Worm (Caenorhabditis elegans): ENCODE results near the gene phb-2.

The phb-2 gene

ce11 chrII:6256024-6256423, 4.8 kb downstream of the phb-2 start, which contains the start of gene F13H8.5:
Gene F13H8.5 (minus strand): TSS chrII:6256124.
- TF ChIP-seq ztf-16 (tag; optimal IDR thresholded peaks at IDR 0.05) (no peak), unc-42 (tag; optimal IDR thresholded peaks at IDR 0.05) (no peak), T23F11.4 (GFP tag; optimal IDR thresholded peaks at IDR 0.05) (no peak), lin-11 (tag; optimal IDR thresholded peaks at IDR 0.05) (no peak), fax-1 (tag; optimal IDR thresholded peaks at IDR 0.05) (no peak), fkh-6 (tag; optimal IDR thresholded peaks at IDR 0.05) (no peak), elt-4 (tag; optimal IDR thresholded peaks at IDR 0.05) (no peak), ttx-3 (tag; optimal IDR thresholded peaks at IDR 0.05) (no peak), ceh-22 (tag; optimal IDR thresholded peaks at IDR 0.05) (no peak), ceh-6 (GFP tag; optimal IDR thresholded peaks at IDR 0.05) (no peak), ets-4 (tag; optimal IDR thresholded peaks at IDR 0.05) (no peak), ceh-30 (tag; optimal IDR thresholded peaks at IDR 0.05) (no peak), hlh-30 (tag; optimal IDR thresholded peaks at IDR 0.05; ENCODE audit: insufficient read depth) (no peak)

ce11 chrII:6257220-6257877, 6.1 kb downstream of the phb-2 start:
- TF ChIP-seq hlh-13 (GFP tag; optimal IDR thresholded peaks at IDR 0.05) = no peak
- no peak for TF ChIP-seq hlh-8 (tag; optimal IDR thresholded peaks at IDR 0.05)
- TF ChIP-seq zip-5 (tag; optimal IDR thresholded peaks at IDR 0.05) = no peak
- TF ChIP-seq ceh-45 (GFP tag; IDR thresholded peaks at IDR 0.05) = no peak
- no peak for TF ChIP-seq eyg-1 (tag; optimal IDR thresholded peaks at IDR 0.05)
- TF ChIP-seq C08G9.2 (tag; optimal IDR thresholded peaks at IDR 0.05) = no peak
- no peak for TF ChIP-seq dmd-4 (tag; optimal IDR thresholded peaks at IDR 0.05; ENCODE audit: borderline replicate concordance)
- no peak for TF ChIP-seq unc-42 (tag; optimal IDR thresholded peaks at IDR 0.05)
- TF ChIP-seq ama-1 (optimal IDR thresholded peaks at IDR 0.05) = no peak
- TF ChIP-seq C38D4.7 (GFP tag; optimal IDR thresholded peaks at IDR 0.05) = no peak
- TF ChIP-seq ttx-3 (tag; optimal IDR thresholded peaks at IDR 0.05) = no peak
- no peak for TF ChIP-seq fkh-6 (tag; optimal IDR thresholded peaks at IDR 0.05)
- TF ChIP-seq ets-4 (tag; optimal IDR thresholded peaks at IDR 0.05) = no peak
- TF ChIP-seq ceh-22 (tag; optimal IDR thresholded peaks at IDR 0.05) = no peak
- TF ChIP-seq ceh-30 (tag; optimal IDR thresholded peaks at IDR 0.05) = no peak
- no peak for TF ChIP-seq nfya-1 (tag; optimal IDR thresholded peaks at IDR 0.05)
- TF ChIP-seq pha-2 (tag; optimal IDR thresholded peaks at IDR 0.05) = no peak
- no peak for TF ChIP-seq elt-2 (tag; optimal IDR thresholded peaks at IDR 0.05)
- no peak for TF ChIP-seq syd-9 (tag; optimal IDR thresholded peaks at IDR 0.05)
- no peak for TF ChIP-seq pag-3 (tag; optimal IDR thresholded peaks at IDR 0.05; ENCODE audit: borderline replicate concordance)

- no peak for TF ChIP-seq gmeb-2 (tag; optimal IDR thresholded peaks at IDR 0.05)
- TF ChIP-seq pax-1 (tag; optimal IDR thresholded peaks at IDR 0.05) = no peak
- peak; percentile 10 for TF ChIP-seq elt-2 (tag; optimal IDR thresholded peaks at IDR 0.05)
- no peak for TF ChIP-seq ets-4 (tag; optimal IDR thresholded peaks at IDR 0.05)
- TF ChIP-seq ceh-18 (tag; optimal IDR thresholded peaks at IDR 0.05) = no peak
- no peak for TF ChIP-seq lin-11 (tag; optimal IDR thresholded peaks at IDR 0.05)
- TF ChIP-seq sox-4 (tag; optimal IDR thresholded peaks at IDR 0.05) = no peak
Observed at ce11 chrII:6259867-6260266, 8.7 kb downstream of the phb-2 start, which contains the start of gene F13H8.11. Gene F13H8.11 (minus strand): TSS chrII:6260021.

ce11 chrII:6260684-6261083, 9.5 kb downstream of the phb-2 start, which contains the start of gene nmgp-1:
Gene nmgp-1 (plus strand): TSS chrII:6260857.
- no peak for TF ChIP-seq mec-3 (tag; optimal IDR thresholded peaks at IDR 0.05; ENCODE audit: borderline replicate concordance)
- TF ChIP-seq ets-4 (tag; optimal IDR thresholded peaks at IDR 0.05) = no peak
- no peak for TF ChIP-seq fax-1 (tag; optimal IDR thresholded peaks at IDR 0.05)
- TF ChIP-seq ceh-34 (tag; optimal IDR thresholded peaks at IDR 0.05) = peak; percentile 54

- TF ChIP-seq ceh-6 (GFP tag; optimal IDR thresholded peaks at IDR 0.05) (no peak), unc-42 (tag; optimal IDR thresholded peaks at IDR 0.05) (no peak), ceh-9 (tag; optimal IDR thresholded peaks at IDR 0.05) (no peak)
Observed at ce11 chrII:6262222-6262621, 11.0 kb downstream of the phb-2 start, which contains the start of gene F13H8.12. Gene F13H8.12 (plus strand): TSS chrII:6262522.
